Worm (Caenorhabditis elegans): Measurements from ENCODE around the gene fbxb-13.

fbxb-13 gene

ce11 chrII:1788087-1788486 is at the start of gene fbxb-13, which contains the start of gene C08F1.6:
Gene fbxb-13 (plus strand): TSS chrII:1788277.
Gene C08F1.6 (minus strand): TSS chrII:1788187.
- TF ChIP-seq klf-2 (GFP tag; conservative IDR thresholded peaks at IDR 0.05) (no peak), ref-1 (GFP tag; conservative IDR thresholded peaks at IDR 0.05) (no peak), flt-1 (GFP tag; IDR thresholded peaks at IDR 0.05) (no peak), med-1 (GFP tag; optimal IDR thresholded peaks at IDR 0.05; ENCODE audit: insufficient read depth) (no peak), tab-1 (GFP tag; IDR thresholded peaks at IDR 0.05) (no peak)

ce11 chrII:1738844-1739243 is 49.2 kb upstream of the fbxb-13 start, which contains the start of the genes irld-9 and irld-33:
Gene irld-9 (minus strand): TSS chrII:1738944.
Gene irld-33 (plus strand): TSS chrII:1739052.
- TF ChIP-seq ref-1 (GFP tag; conservative IDR thresholded peaks at IDR 0.05): no peak
- no peak for TF ChIP-seq flt-1 (GFP tag; IDR thresholded peaks at IDR 0.05)
- TF ChIP-seq klf-2 (GFP tag; conservative IDR thresholded peaks at IDR 0.05): no peak
- TF ChIP-seq tab-1 (GFP tag; IDR thresholded peaks at IDR 0.05): no peak
- TF ChIP-seq med-1 (GFP tag; optimal IDR thresholded peaks at IDR 0.05; ENCODE audit: insufficient read depth): no peak
- no peak for TF ChIP-seq ztf-23 (GFP tag; IDR thresholded peaks at IDR 0.05)
- TF ChIP-seq T22C8.4 (GFP tag; IDR thresholded peaks at IDR 0.05): no peak
- TF ChIP-seq cog-1 (tag; optimal IDR thresholded peaks at IDR 0.05): no peak
- TF ChIP-seq ztf-29 (GFP tag; IDR thresholded peaks at IDR 0.05): no peak

ce11 chrII:1741248-1741647 is 46.8 kb upstream of the fbxb-13 start, which contains the start of gene K07G6.1:
Gene K07G6.1 (plus strand): TSS chrII:1741548.
- TF ChIP-seq ztf-23 (GFP tag; IDR thresholded peaks at IDR 0.05) (no peak), med-1 (GFP tag; optimal IDR thresholded peaks at IDR 0.05; ENCODE audit: insufficient read depth) (no peak), T22C8.4 (GFP tag; IDR thresholded peaks at IDR 0.05) (no peak), tab-1 (GFP tag; IDR thresholded peaks at IDR 0.05) (no peak)

ce11 chrII:1742535-1742934 is 45.5 kb upstream of the fbxb-13 start, which contains the start of gene F36H5.12:
Gene F36H5.12 (plus strand): TSS chrII:1742835.
- TF ChIP-seq ref-1 (GFP tag; conservative IDR thresholded peaks at IDR 0.05) (no peak), flt-1 (GFP tag; IDR thresholded peaks at IDR 0.05) (no peak), tab-1 (GFP tag; IDR thresholded peaks at IDR 0.05) (no peak), cog-1 (tag; optimal IDR thresholded peaks at IDR 0.05) (no peak), T22C8.4 (GFP tag; IDR thresholded peaks at IDR 0.05) (no peak), ztf-29 (GFP tag; IDR thresholded peaks at IDR 0.05) (no peak), klf-2 (GFP tag; conservative IDR thresholded peaks at IDR 0.05) (no peak), ztf-23 (GFP tag; IDR thresholded peaks at IDR 0.05) (no peak), med-1 (GFP tag; optimal IDR thresholded peaks at IDR 0.05; ENCODE audit: insufficient read depth) (no peak)

- TF ChIP-seq ztf-29 (GFP tag; IDR thresholded peaks at IDR 0.05) (no peak), ref-1 (GFP tag; conservative IDR thresholded peaks at IDR 0.05) (no peak), med-1 (GFP tag; optimal IDR thresholded peaks at IDR 0.05; ENCODE audit: insufficient read depth) (no peak), ztf-23 (GFP tag; IDR thresholded peaks at IDR 0.05) (no peak), cog-1 (tag; optimal IDR thresholded peaks at IDR 0.05) (no peak), klf-2 (GFP tag; conservative IDR thresholded peaks at IDR 0.05) (no peak), T22C8.4 (GFP tag; IDR thresholded peaks at IDR 0.05) (no peak), tab-1 (GFP tag; IDR thresholded peaks at IDR 0.05) (no peak), flt-1 (GFP tag; IDR thresholded peaks at IDR 0.05) (no peak)
Observed at ce11 chrII:1744183-1744582, 43.9 kb upstream of the fbxb-13 start, which contains the start of gene clec-19. Gene clec-19 (plus strand): TSS chrII:1744483.

ce11 chrII:1750413-1750812 is 37.7 kb upstream of the fbxb-13 start, which contains the start of the genes F36H5.13 and F36H5.8:
Gene F36H5.13 (minus strand): TSS chrII:1750513.
Gene F36H5.8 (minus strand): TSS chrII:1750686.
- TF ChIP-seq cog-1 (tag; optimal IDR thresholded peaks at IDR 0.05): no peak
- TF ChIP-seq ref-1 (GFP tag; conservative IDR thresholded peaks at IDR 0.05): no peak
- no peak for TF ChIP-seq ztf-29 (GFP tag; IDR thresholded peaks at IDR 0.05)
- TF ChIP-seq ztf-23 (GFP tag; IDR thresholded peaks at IDR 0.05): no peak
- TF ChIP-seq tab-1 (GFP tag; IDR thresholded peaks at IDR 0.05): no peak
- TF ChIP-seq klf-2 (GFP tag; conservative IDR thresholded peaks at IDR 0.05): no peak
- TF ChIP-seq T22C8.4 (GFP tag; IDR thresholded peaks at IDR 0.05): no peak
- no peak for TF ChIP-seq flt-1 (GFP tag; IDR thresholded peaks at IDR 0.05)
- no peak for TF ChIP-seq med-1 (GFP tag; optimal IDR thresholded peaks at IDR 0.05; ENCODE audit: insufficient read depth)

ce11 chrII:1752990-1753389 is 35.1 kb upstream of the fbxb-13 start, which contains the start of gene F36H5.9:
Gene F36H5.9 (minus strand): TSS chrII:1753090.
- TF ChIP-seq flt-1 (GFP tag; IDR thresholded peaks at IDR 0.05): no peak
- TF ChIP-seq klf-2 (GFP tag; conservative IDR thresholded peaks at IDR 0.05): no peak

- TF ChIP-seq tab-1 (GFP tag; IDR thresholded peaks at IDR 0.05): no peak
- TF ChIP-seq ztf-29 (GFP tag; IDR thresholded peaks at IDR 0.05): no peak
- no peak for TF ChIP-seq ref-1 (GFP tag; conservative IDR thresholded peaks at IDR 0.05)
- no peak for TF ChIP-seq flt-1 (GFP tag; IDR thresholded peaks at IDR 0.05)
- TF ChIP-seq med-1 (GFP tag; optimal IDR thresholded peaks at IDR 0.05; ENCODE audit: insufficient read depth): no peak
- TF ChIP-seq T22C8.4 (GFP tag; IDR thresholded peaks at IDR 0.05): no peak
- TF ChIP-seq klf-2 (GFP tag; conservative IDR thresholded peaks at IDR 0.05): no peak
- no peak for TF ChIP-seq ztf-23 (GFP tag; IDR thresholded peaks at IDR 0.05)
- no peak for TF ChIP-seq cog-1 (tag; optimal IDR thresholded peaks at IDR 0.05)
Observed at ce11 chrII:1756072-1756471, 32.0 kb upstream of the fbxb-13 start, which contains the start of gene F36H5.17. Gene F36H5.17 (minus strand): TSS chrII:1756172.

ce11 chrII:1756582-1756981 is 31.5 kb upstream of the fbxb-13 start, which contains the start of gene fbxb-53:
Gene fbxb-53 (plus strand): TSS chrII:1756882.
- TF ChIP-seq ref-1 (GFP tag; conservative IDR thresholded peaks at IDR 0.05) (no peak), cog-1 (tag; optimal IDR thresholded peaks at IDR 0.05) (no peak), ztf-29 (GFP tag; IDR thresholded peaks at IDR 0.05) (no peak), T22C8.4 (GFP tag; IDR thresholded peaks at IDR 0.05) (no peak), med-1 (GFP tag; optimal IDR thresholded peaks at IDR 0.05; ENCODE audit: insufficient read depth) (no peak), klf-2 (GFP tag; conservative IDR thresholded peaks at IDR 0.05) (no peak), flt-1 (GFP tag; IDR thresholded peaks at IDR 0.05) (no peak), tab-1 (GFP tag; IDR thresholded peaks at IDR 0.05) (no peak), ztf-23 (GFP tag; IDR thresholded peaks at IDR 0.05) (no peak)

- TF ChIP-seq tab-1 (GFP tag; IDR thresholded peaks at IDR 0.05) (no peak), flt-1 (GFP tag; IDR thresholded peaks at IDR 0.05) (no peak), klf-2 (GFP tag; conservative IDR thresholded peaks at IDR 0.05) (no peak), ref-1 (GFP tag; conservative IDR thresholded peaks at IDR 0.05) (no peak), ztf-29 (GFP tag; IDR thresholded peaks at IDR 0.05) (no peak), ztf-23 (GFP tag; IDR thresholded peaks at IDR 0.05) (no peak), cog-1 (tag; optimal IDR thresholded peaks at IDR 0.05) (no peak), med-1 (GFP tag; optimal IDR thresholded peaks at IDR 0.05; ENCODE audit: insufficient read depth) (no peak), T22C8.4 (GFP tag; IDR thresholded peaks at IDR 0.05) (no peak)
Observed at ce11 chrII:1757033-1757432, 31.0 kb upstream of the fbxb-13 start, which contains the start of gene F36H5.10. Gene F36H5.10 (plus strand): TSS chrII:1757333.

Measured in whole organism, midembryonic.